Fruit fly (Drosophila melanogaster): Measurements from ENCODE around the gene CG31848.

DNA sequence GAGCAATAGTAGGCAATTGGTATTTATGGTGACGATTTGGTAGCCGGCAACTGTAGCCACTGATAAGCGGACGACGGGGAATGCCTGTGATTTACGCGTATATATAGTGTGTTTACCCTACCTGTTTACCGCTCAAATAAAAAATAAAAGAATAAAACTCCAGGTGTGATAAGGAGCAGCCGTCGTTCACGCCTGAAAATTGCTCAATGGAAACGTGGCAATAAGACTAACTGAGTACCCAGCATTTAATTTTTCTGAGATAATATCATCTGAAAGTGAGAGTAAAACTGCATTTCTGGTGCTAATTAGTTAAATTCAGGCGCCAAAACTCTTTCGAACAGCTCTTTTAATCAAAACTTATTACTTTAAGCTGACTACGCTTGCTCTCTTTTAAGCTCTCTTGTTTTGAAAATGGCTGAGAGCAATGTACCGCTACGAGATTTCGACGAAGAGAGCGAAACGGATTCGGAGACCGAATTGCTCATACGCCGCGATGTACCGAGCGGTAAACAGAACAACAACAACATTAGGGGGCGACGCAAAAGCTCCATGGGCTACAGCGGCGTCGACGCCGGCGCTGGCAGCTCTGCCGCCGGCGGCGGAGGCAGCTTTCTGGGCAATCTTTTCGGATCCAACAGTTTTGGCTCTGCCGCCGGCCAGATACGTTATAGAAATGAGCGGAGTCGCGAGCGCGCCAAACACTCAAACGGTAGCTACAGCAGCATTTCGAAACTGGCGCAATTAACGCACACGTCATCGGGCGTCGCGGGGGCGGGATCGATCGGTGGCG lies 24.8 kb upstream of the CG31848 start:
- TF ChIP-seq psq (optimal IDR thresholded peaks at IDR 0.05) (no peak), Dll (optimal IDR thresholded peaks at IDR 0.05) (peak; percentile 57), CG8478 (optimal IDR thresholded peaks at IDR 0.05) (no peak), EcR (GFP tag; optimal IDR thresholded peaks at IDR 0.05) (no peak), usp (GFP tag; optimal IDR thresholded peaks at IDR 0.05) (no peak)
